Fruit fly (Drosophila melanogaster) whole organism: Measurements from ENCODE around the gene CG1463.

Source experiments
- EcR ChIP-seq, 2 experiments: fragments of >200 bp; optimal IDR thresholded peaks; 2 replicates each; lab custom pipeline; 2017; ENCODE audit warnings: missing biosample characterization in 2 of 2, missing genetic modification characterization in 2 of 2, missing genetic modification reagents in 2 of 2
- usp ChIP-seq: fragments of >200 bp; optimal IDR thresholded peaks from 2 replicates; lab custom pipeline; 2017; ENCODE audit warnings: missing biosample characterization, missing genetic modification characterization, mixed read lengths

DNA sequence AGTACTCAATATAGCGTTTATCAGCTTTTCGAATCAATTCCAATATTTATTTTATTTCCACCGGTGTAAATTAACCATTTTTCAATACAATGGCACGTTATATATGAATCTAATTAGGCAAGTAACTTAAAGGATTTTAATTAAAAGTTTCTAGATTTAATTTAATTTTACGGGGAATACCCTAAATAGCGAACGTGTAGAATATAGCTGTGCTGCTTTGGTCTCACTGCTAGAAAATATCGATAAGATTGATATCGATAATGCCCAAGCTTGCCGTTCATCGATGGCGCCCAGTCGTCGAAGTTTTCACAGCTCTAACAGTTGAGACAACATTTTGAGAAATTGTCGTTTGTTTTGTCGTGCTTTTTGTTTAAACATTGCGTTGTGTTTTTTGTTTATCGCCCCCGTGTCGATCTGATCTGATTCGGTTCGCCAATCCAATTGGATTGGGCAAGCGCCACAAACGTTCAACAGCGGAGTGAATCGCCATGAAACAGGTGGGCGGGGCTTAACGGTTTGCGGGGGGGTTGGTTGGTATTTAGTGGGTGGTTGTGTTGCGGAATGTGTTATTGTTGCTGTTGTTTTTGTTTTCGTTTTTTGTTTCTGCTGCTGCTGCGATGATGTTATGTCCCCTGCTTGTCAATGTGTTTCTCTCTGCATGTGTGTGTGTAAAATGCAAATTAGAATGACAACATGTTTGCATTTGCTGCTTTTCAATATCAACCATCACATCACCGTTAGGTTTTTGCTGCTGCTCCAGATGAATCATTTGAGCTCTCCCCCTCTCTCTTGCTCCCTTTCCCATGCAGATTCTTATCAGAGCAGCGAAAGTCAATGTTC, 20.1 kb upstream of the CG1463 start, which contains the start of gene Tomosyn:
- TF ChIP-seq EcR (GFP tag; optimal IDR thresholded peaks at IDR 0.05; lab: Kevin White, UChicago) (no peak), usp (GFP tag; lab: Kevin White, UChicago) (no peak)
